Worm (Caenorhabditis elegans) whole organism, L1 larva: ENCODE results near the gene F09E5.12.
A peak's percentile ranks its signal among the peaks of the same experiment; 100 is the strongest.

ENCODE experiments used
- C04F5.9 ChIP-seq: sonication (generic microtip); optimal IDR thresholded peaks from 2 replicates; lab custom pipeline; 2016; ENCODE audit warnings: missing genetic modification characterization, missing compliant biosample characterization
- C34B4.2 ChIP-seq: sonication (generic microtip); optimal IDR thresholded peaks from 2 replicates; lab custom pipeline; 2017; ENCODE audit warnings: mild to moderate bottlenecking, missing genetic modification characterization, missing compliant biosample characterization
- F16B12.6 ChIP-seq: fragments of 150-350 bp; optimal IDR thresholded peaks from 2 replicates; lab custom pipeline; 2014; ENCODE audit warnings: missing biosample characterization, missing genetic modification characterization
- aha-1 ChIP-seq: fragments of 150-350 bp; optimal IDR thresholded peaks from 2 replicates; lab custom pipeline; 2014; ENCODE audit warnings: missing biosample characterization, missing genetic modification characterization
- ama-1 ChIP-seq: fragments of 150-350 bp; optimal IDR thresholded peaks from 2 replicates; lab custom pipeline; 2014
- blmp-1 ChIP-seq: fragments of 150-350 bp; optimal IDR thresholded peaks from 2 replicates; lab custom pipeline; 2014; ENCODE audit warnings: missing biosample characterization, missing genetic modification characterization
- ceh-82 ChIP-seq, 3 experiments: fragments of 150-350 bp in 1 of 3; sonication (generic microtip) in 2 of 3; optimal IDR thresholded peaks; 2 replicates each; lab custom pipeline; 2014 to 2017; ENCODE audit warnings: missing biosample characterization in 3 of 3, missing genetic modification characterization in 3 of 3
- ceh-88 ChIP-seq: fragments of 200-800 bp; sonication (Bioruptor generic); IDR thresholded peaks from 2 replicates; pipeline ENCODE4 v1.3.6; 2022; ENCODE audit warnings: missing genetic modification characterization, missing compliant biosample characterization
- ces-1 ChIP-seq: fragments of 150-350 bp; optimal IDR thresholded peaks from 2 replicates; lab custom pipeline; 2014; ENCODE audit warnings: missing biosample characterization, missing genetic modification reagents, missing genetic modification characterization
- egl-13 ChIP-seq: sonication (generic microtip); optimal IDR thresholded peaks from 2 replicates; lab custom pipeline; 2016; ENCODE audit warnings: missing genotype, missing genetic modification reagents, missing genetic modification characterization, missing compliant biosample characterization
- egl-27 ChIP-seq, 2 experiments: fragments of 150-350 bp in 1 of 2; sonication (generic microtip); optimal IDR thresholded peaks; 3 replicates each; lab custom pipeline; 2017 to 2018; ENCODE audit warnings: missing biosample characterization in 2 of 2, missing genetic modification characterization in 2 of 2, missing genetic modification reagents in 2 of 2
- elt-2 ChIP-seq: sonication (generic microtip); optimal IDR thresholded peaks from 2 replicates; lab custom pipeline; 2016; ENCODE audit warnings: missing genetic modification characterization, mild to moderate bottlenecking, inconsistent platforms, missing compliant biosample characterization, missing genetic modification reagents
- ets-5 ChIP-seq: fragments of 200-800 bp; sonication (Bioruptor generic); IDR thresholded peaks from 2 replicates; pipeline ENCODE4 v1.3.6; 2022; ENCODE audit warnings: missing genetic modification characterization, missing compliant biosample characterization
- fkh-10 ChIP-seq: sonication (generic microtip); optimal IDR thresholded peaks from 2 replicates; lab custom pipeline; 2017; ENCODE audit warnings: missing biosample characterization, missing genetic modification reagents, missing genetic modification characterization
- fkh-4 ChIP-seq: sonication (generic microtip); optimal IDR thresholded peaks from 2 replicates; lab custom pipeline; 2016; ENCODE audit warnings: missing compliant biosample characterization, missing genetic modification characterization, borderline replicate concordance
- hlh-17 ChIP-seq: fragments of 200-800 bp; sonication (Bioruptor generic); optimal IDR thresholded peaks from 2 replicates; lab custom pipeline; 2018; ENCODE audit warnings: missing genetic modification characterization, mild to moderate bottlenecking, missing compliant biosample characterization, moderate library complexity, borderline replicate concordance
- hpl-2 ChIP-seq: fragments of 150-350 bp; optimal IDR thresholded peaks from 2 replicates; lab custom pipeline; 2014; ENCODE audit warnings: missing biosample characterization, missing genetic modification reagents, missing genetic modification characterization
- jun-1 ChIP-seq: fragments of 150-350 bp; optimal IDR thresholded peaks from 2 replicates; lab custom pipeline; 2014; ENCODE audit warnings: missing biosample characterization, missing genetic modification reagents, missing genetic modification characterization
- lin-13 ChIP-seq: fragments of 150-350 bp; optimal IDR thresholded peaks from 2 replicates; lab custom pipeline; 2014; ENCODE audit warnings: missing biosample characterization, missing genetic modification reagents, missing genetic modification characterization
- lin-14 ChIP-seq: fragments of 200-800 bp; sonication (Bioruptor generic); optimal IDR thresholded peaks from 2 replicates; lab custom pipeline; 2018; ENCODE audit warnings: mild to moderate bottlenecking, missing genetic modification characterization, moderate library complexity, missing compliant biosample characterization
- lsy-2 ChIP-seq, 2 experiments: fragments of 150-350 bp; optimal IDR thresholded peaks; 2 replicates each; lab custom pipeline; 2014; ENCODE audit warnings: missing biosample characterization in 2 of 2, missing genetic modification characterization in 2 of 2
- mab-9 ChIP-seq: fragments of 200-800 bp; sonication (Bioruptor generic); IDR thresholded peaks from 2 replicates; pipeline ENCODE4 v1.3.6; 2022; ENCODE audit warnings: missing genetic modification reagents, missing genetic modification characterization, missing compliant biosample characterization
- mdl-1 ChIP-seq, 2 experiments: fragments of 150-350 bp; optimal IDR thresholded peaks; 2 replicates each; lab custom pipeline; 2014 to 2017; ENCODE audit warnings: missing biosample characterization in 2 of 2, missing genetic modification characterization in 2 of 2, inconsistent platforms in 1 of 2
- mef-2 ChIP-seq: fragments of 150-350 bp; optimal IDR thresholded peaks from 2 replicates; lab custom pipeline; 2014; ENCODE audit warnings: missing biosample characterization, missing genetic modification characterization
- mep-1 ChIP-seq: fragments of 150-350 bp; optimal IDR thresholded peaks from 2 replicates; lab custom pipeline; 2014; ENCODE audit warnings: missing biosample characterization, missing genetic modification characterization
- nhr-11 ChIP-seq: fragments of 150-350 bp; optimal IDR thresholded peaks from 2 replicates; lab custom pipeline; 2014; ENCODE audit warnings: missing biosample characterization, missing genetic modification characterization
- nhr-12 ChIP-seq: sonication (generic microtip); optimal IDR thresholded peaks from 2 replicates; lab custom pipeline; 2017; ENCODE audit warnings: missing biosample characterization, missing genetic modification characterization
- nhr-71 ChIP-seq: sonication (generic microtip); optimal IDR thresholded peaks from 2 replicates; lab custom pipeline; 2016; ENCODE audit warnings: mild to moderate bottlenecking, missing genetic modification characterization, moderate library complexity, missing compliant biosample characterization
- nhr-77 ChIP-seq: fragments of 150-350 bp; optimal IDR thresholded peaks from 2 replicates; lab custom pipeline; 2014; ENCODE audit warnings: missing biosample characterization, missing genetic modification characterization
- pqm-1 ChIP-seq: sonication (generic microtip); optimal IDR thresholded peaks from 3 replicates; lab custom pipeline; 2017; ENCODE audit warnings: missing biosample characterization, missing genetic modification characterization
- skn-1 ChIP-seq: fragments of 150-350 bp; optimal IDR thresholded peaks from 2 replicates; lab custom pipeline; 2014; ENCODE audit warnings: missing biosample characterization, missing genetic modification characterization
- tbx-2 ChIP-seq: sonication (generic microtip); optimal IDR thresholded peaks from 2 replicates; lab custom pipeline; 2016; ENCODE audit warnings: missing genetic modification characterization, missing compliant biosample characterization
- vab-15 ChIP-seq: sonication (generic microtip); optimal IDR thresholded peaks from 2 replicates; lab custom pipeline; 2017; ENCODE audit warnings: missing genotype, mild to moderate bottlenecking, missing genetic modification characterization, missing compliant biosample characterization
- xbp-1 ChIP-seq: sonication (generic microtip); optimal IDR thresholded peaks from 2 replicates; lab custom pipeline; 2016; ENCODE audit warnings: missing genetic modification characterization, missing compliant biosample characterization
- zip-4 ChIP-seq: fragments of 200-800 bp; sonication (Bioruptor generic); optimal IDR thresholded peaks from 2 replicates; lab custom pipeline; 2018; ENCODE audit warnings: mild to moderate bottlenecking, missing genetic modification characterization, moderate library complexity, missing compliant biosample characterization

The F09E5.12 gene

DNA sequence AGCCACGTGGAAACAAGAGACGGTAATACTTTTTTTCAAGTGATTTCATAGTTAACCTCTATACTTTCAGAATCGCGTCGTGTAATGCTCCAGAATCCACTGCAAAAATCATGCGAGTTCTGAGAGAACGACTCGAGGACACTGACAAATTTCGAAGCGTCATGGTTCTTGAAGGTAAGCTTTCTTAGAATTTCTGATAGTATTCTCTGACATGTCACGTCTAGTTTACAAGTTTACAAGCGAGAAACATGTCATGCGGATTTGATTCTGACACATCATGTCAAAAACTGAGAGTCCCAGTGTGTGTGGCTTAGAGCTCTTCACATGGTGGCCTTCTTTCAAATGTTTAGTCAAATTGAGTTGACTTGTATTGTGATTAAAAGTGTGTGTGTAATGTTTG lies 35.9 kb downstream of the F09E5.12 start (continued):
- no peak for TF ChIP-seq tbx-2 (tag; lab: Kevin White, UChicago)
- peak; percentile 55 for TF ChIP-seq egl-13 (tag; lab: Kevin White, UChicago)
- no peak for TF ChIP-seq ces-1 (GFP tag; lab: Kevin White, UChicago)
- no peak for TF ChIP-seq ama-1 (lab: Kevin White, UChicago)
- no peak for TF ChIP-seq nhr-77 (tag; lab: Kevin White, UChicago)
- TF ChIP-seq nhr-71 (tag; lab: Kevin White, UChicago): peak; percentile 68
- TF ChIP-seq mdl-1 (tag; optimal IDR thresholded peaks at IDR 0.05; lab: Kevin White, UChicago): no peak
- no peak for TF ChIP-seq aha-1
- TF ChIP-seq vab-15 (tag; lab: Kevin White, UChicago): no peak
- TF ChIP-seq ceh-82 (tag; optimal IDR thresholded peaks at IDR 0.05; lab: Kevin White, UChicago): no peak
- TF ChIP-seq lin-13 (GFP tag; lab: Kevin White, UChicago): no peak
- no peak for TF ChIP-seq xbp-1 (tag; lab: Kevin White, UChicago)
- no peak for TF ChIP-seq hpl-2 (GFP tag; lab: Kevin White, UChicago)
- TF ChIP-seq mab-9: no peak
- no peak for TF ChIP-seq C34B4.2 (tag; lab: Kevin White, UChicago)
- no peak for TF ChIP-seq mep-1 (tag; lab: Kevin White, UChicago)
- TF ChIP-seq mef-2 (tag; lab: Kevin White, UChicago): no peak
- no peak for TF ChIP-seq ceh-88 (GFP tag; lab: Robert Waterston, UW)
- no peak for TF ChIP-seq skn-1 (tag; lab: Kevin White, UChicago)
- TF ChIP-seq nhr-11: peak; percentile 11
- TF ChIP-seq hlh-17: no peak

- TF ChIP-seq F16B12.6 (tag; lab: Kevin White, UChicago): no peak
- peak; percentile 5 for TF ChIP-seq blmp-1 (tag; lab: Kevin White, UChicago)
- TF ChIP-seq vab-15 (tag; lab: Kevin White, UChicago): peak; percentile 6
- TF ChIP-seq lin-14 (GFP tag; lab: Kevin White, UChicago): peak; percentile 27
- peak; percentile 3 for TF ChIP-seq elt-2 (tag; lab: Kevin White, UChicago)
- TF ChIP-seq lsy-2 (tag; optimal IDR thresholded peaks at IDR 0.05; lab: Kevin White, UChicago): peak in 1 of 2 experiments; percentile 10
- no peak for TF ChIP-seq pqm-1 (tag; lab: Kevin White, UChicago)
These were observed 36.7 kb downstream of the F09E5.12 start for ce11 chrII:5333729-5334255.

ce11 chrII:5332345-5333124 lies 38.0 kb downstream of the F09E5.12 start:
- TF ChIP-seq egl-27 (tag; optimal IDR thresholded peaks at IDR 0.05; lab: Kevin White, UChicago): no peak
- no peak for TF ChIP-seq xbp-1 (tag; lab: Kevin White, UChicago)
- TF ChIP-seq lin-14 (GFP tag; lab: Kevin White, UChicago): no peak
- TF ChIP-seq zip-4 (GFP tag; lab: Kevin White, UChicago): no peak
- TF ChIP-seq lsy-2 (tag; optimal IDR thresholded peaks at IDR 0.05; lab: Kevin White, UChicago): no peak
- peak; percentile 12 for TF ChIP-seq jun-1 (tag; lab: Kevin White, UChicago)
- no peak for TF ChIP-seq C04F5.9
- TF ChIP-seq elt-2 (tag; lab: Kevin White, UChicago): peak; percentile 74
- no peak for TF ChIP-seq fkh-4
- TF ChIP-seq ets-5: no peak
- no peak for TF ChIP-seq ceh-82 (tag; optimal IDR thresholded peaks at IDR 0.05; lab: Kevin White, UChicago)
- TF ChIP-seq mep-1 (tag; lab: Kevin White, UChicago): no peak
- no peak for TF ChIP-seq F16B12.6 (tag; lab: Kevin White, UChicago)
- TF ChIP-seq mdl-1 (tag; optimal IDR thresholded peaks at IDR 0.05; lab: Kevin White, UChicago): no peak
- no peak for TF ChIP-seq nhr-12
- TF ChIP-seq fkh-10 (GFP tag; lab: Kevin White, UChicago): no peak
